Worm (Caenorhabditis elegans) whole organism, young adult: ENCODE results near the gene C42D8.9.

ENCODE experiments used
- B0019.2 ChIP-seq: fragments of 200-800 bp; sonication (Bioruptor generic); conservative IDR thresholded peaks from 2 replicates; pipeline ENCODE4 v1.3.6; 2022; ENCODE audit warnings: missing genetic modification reagents, missing genetic modification characterization, missing compliant biosample characterization
- B0035.1 ChIP-seq: sonication (generic microtip); optimal IDR thresholded peaks from 2 replicates; lab custom pipeline; 2016; ENCODE audit warnings: missing genetic modification characterization, mild to moderate bottlenecking, missing compliant biosample characterization, missing genotype, missing genetic modification reagents
- K12H6.12 ChIP-seq: fragments of 200-800 bp; sonication (Bioruptor generic); optimal IDR thresholded peaks from 2 replicates; lab custom pipeline; 2018; ENCODE audit warnings: mild to moderate bottlenecking, missing genetic modification characterization, missing compliant biosample characterization
- T26A5.8 ChIP-seq: sonication (generic microtip); optimal IDR thresholded peaks from 2 replicates; lab custom pipeline; 2016; ENCODE audit warnings: missing genetic modification characterization, missing compliant biosample characterization
- Y53F4B.3 ChIP-seq: fragments of 200-800 bp; sonication (Bioruptor generic); IDR thresholded peaks from 2 replicates; pipeline ENCODE4 v1.3.6; 2022; ENCODE audit warnings: missing genetic modification reagents, missing genetic modification characterization, missing compliant biosample characterization
- Y53G8AR.9 ChIP-seq: fragments of 200-800 bp; sonication (Bioruptor generic); conservative IDR thresholded peaks from 2 replicates; pipeline ENCODE4 v1.3.6; 2022; ENCODE audit warnings: missing genetic modification reagents, missing genetic modification characterization, missing compliant biosample characterization
- Y95B8A.8 ChIP-seq: fragments of 200-800 bp; sonication (Bioruptor generic); IDR thresholded peaks from 2 replicates; pipeline ENCODE4 v1.3.6; 2022; ENCODE audit warnings: missing genetic modification reagents, missing genetic modification characterization, missing compliant biosample characterization
- aptf-2 ChIP-seq: fragments of 200-800 bp; sonication (Bioruptor generic); conservative IDR thresholded peaks from 2 replicates; pipeline ENCODE4 v1.3.6; 2022; ENCODE audit warnings: missing genetic modification reagents, missing genetic modification characterization, missing compliant biosample characterization
- attf-3 ChIP-seq: fragments of 200-800 bp; sonication (Bioruptor generic); conservative IDR thresholded peaks from 2 replicates; pipeline ENCODE4 v1.3.6; 2022; ENCODE audit warnings: missing genetic modification reagents, missing genetic modification characterization, missing compliant biosample characterization
- attf-6 ChIP-seq: fragments of 200-800 bp; sonication (Bioruptor generic); IDR thresholded peaks from 2 replicates; pipeline ENCODE4 v1.3.6; 2022; ENCODE audit warnings: missing genetic modification reagents, missing genetic modification characterization, missing compliant biosample characterization
- bed-1 ChIP-seq: fragments of 200-800 bp; sonication (Bioruptor generic); IDR thresholded peaks from 2 replicates; pipeline ENCODE4 v1.3.6; 2022; ENCODE audit warnings: missing genetic modification reagents, missing genetic modification characterization, missing compliant biosample characterization
- ccch-3 ChIP-seq: fragments of 200-800 bp; sonication (Bioruptor generic); optimal IDR thresholded peaks from 2 replicates; lab custom pipeline; 2018; ENCODE audit warnings: mild to moderate bottlenecking, missing genetic modification characterization, missing compliant biosample characterization
- cebp-1 ChIP-seq, 2 experiments: fragments of 200-800 bp in 1 of 2; sonication (Bioruptor generic) in 1 of 2; sonication (generic microtip) in 1 of 2; IDR thresholded peaks in 1 of 2; optimal IDR thresholded peaks in 1 of 2; 2 replicates each; pipeline versions ENCODE4 v1.3.6 to Lab custom; 2017 to 2022; ENCODE audit warnings: missing compliant biosample characterization in 2 of 2, missing genetic modification characterization in 2 of 2, mild to moderate bottlenecking in 1 of 2, missing genetic modification reagents in 1 of 2, moderate library complexity in 1 of 2
- ceh-27 ChIP-seq: fragments of 200-800 bp; sonication (Bioruptor generic); optimal IDR thresholded peaks from 2 replicates; lab custom pipeline; 2018; ENCODE audit warnings: mild to moderate bottlenecking, missing genetic modification characterization, moderate library complexity, missing compliant biosample characterization
- ceh-40 ChIP-seq: fragments of 200-800 bp; sonication (Bioruptor generic); IDR thresholded peaks from 2 replicates; pipeline ENCODE4 v1.3.6; 2022; ENCODE audit warnings: missing genetic modification characterization, missing compliant biosample characterization
- him-1 ChIP-seq: sonication (generic microtip); optimal IDR thresholded peaks from 2 replicates; lab custom pipeline; 2016; ENCODE audit warnings: missing genotype, missing genetic modification reagents, missing genetic modification characterization, missing compliant biosample characterization
- hlh-12 ChIP-seq: sonication (generic microtip); optimal IDR thresholded peaks from 2 replicates; lab custom pipeline; 2016; ENCODE audit warnings: missing genetic modification characterization, missing compliant biosample characterization
- hlh-26 ChIP-seq: fragments of 200-800 bp; sonication (Bioruptor generic); conservative IDR thresholded peaks from 2 replicates; pipeline ENCODE4 v1.3.6; 2022; ENCODE audit warnings: missing genetic modification reagents, missing genetic modification characterization, missing compliant biosample characterization
- hmg-1.2 ChIP-seq: fragments of 200-800 bp; sonication (Bioruptor generic); IDR thresholded peaks from 2 replicates; pipeline ENCODE4 v1.3.6; 2022; ENCODE audit warnings: missing genetic modification reagents, missing genetic modification characterization, missing compliant biosample characterization
- let-607 ChIP-seq, 2 experiments: fragments of 200-800 bp in 1 of 2; sonication (Bioruptor generic) in 1 of 2; sonication (generic microtip) in 1 of 2; optimal IDR thresholded peaks; 2 replicates each; lab custom pipeline; 2016 to 2018; ENCODE audit warnings: mild to moderate bottlenecking in 2 of 2, missing compliant biosample characterization in 2 of 2, missing genetic modification characterization in 2 of 2, moderate library complexity in 2 of 2, missing genotype in 1 of 2
- lin-35 ChIP-seq, 3 experiments: fragments of 150-350 bp in 2 of 3; sonication (generic microtip) in 1 of 3; optimal IDR thresholded peaks; 2 replicates each; lab custom pipeline; 2014 to 2018; ENCODE audit warnings: missing biosample characterization in 3 of 3, missing genetic modification characterization in 3 of 3, missing genetic modification reagents in 3 of 3
- madf-10 ChIP-seq: sonication (generic microtip); optimal IDR thresholded peaks from 2 replicates; lab custom pipeline; 2016; ENCODE audit warnings: mild to moderate bottlenecking, missing genetic modification characterization, missing compliant biosample characterization
- mcd-1 ChIP-seq: fragments of 200-800 bp; sonication (Bioruptor generic); IDR thresholded peaks from 2 replicates; pipeline ENCODE4 v1.3.6; 2022; ENCODE audit warnings: missing genetic modification reagents, missing genetic modification characterization, missing compliant biosample characterization
- mxl-1 ChIP-seq: sonication (generic microtip); optimal IDR thresholded peaks from 2 replicates; lab custom pipeline; 2016; ENCODE audit warnings: missing genetic modification characterization, missing compliant biosample characterization
- nfyb-1 ChIP-seq: fragments of 200-800 bp; sonication (Bioruptor generic); IDR thresholded peaks from 2 replicates; pipeline ENCODE4 v1.3.6; 2022; ENCODE audit warnings: missing genetic modification reagents, missing genetic modification characterization, missing compliant biosample characterization
- nhr-27 ChIP-seq: fragments of 200-800 bp; sonication (Bioruptor generic); optimal IDR thresholded peaks from 2 replicates; lab custom pipeline; 2018; ENCODE audit warnings: mild to moderate bottlenecking, missing genetic modification characterization, moderate library complexity, missing compliant biosample characterization
- nhr-80 ChIP-seq: sonication (generic microtip); optimal IDR thresholded peaks from 2 replicates; lab custom pipeline; 2016; ENCODE audit warnings: missing genetic modification characterization, missing compliant biosample characterization
- pbrm-1 ChIP-seq: fragments of 200-800 bp; sonication (Bioruptor generic); IDR thresholded peaks from 2 replicates; pipeline ENCODE4 v1.3.6; 2022; ENCODE audit warnings: missing genetic modification reagents, missing genetic modification characterization, missing compliant biosample characterization
- rec-8 ChIP-seq, 2 experiments: sonication (generic microtip); optimal IDR thresholded peaks; 2 replicates each; lab custom pipeline; 2016; ENCODE audit warnings: mild to moderate bottlenecking in 2 of 2, missing genetic modification characterization in 2 of 2, missing genetic modification reagents in 2 of 2, missing genotype in 2 of 2, missing biosample characterization in 1 of 2, missing compliant biosample characterization in 1 of 2, moderate library complexity in 1 of 2
- rpc-1 ChIP-seq, 2 experiments: fragments of 150-350 bp in 1 of 2; sonication (generic microtip) in 1 of 2; optimal IDR thresholded peaks; 2 replicates each; lab custom pipeline; 2014 to 2018; ENCODE audit warnings: missing biosample characterization in 1 of 2, missing genetic modification characterization in 1 of 2, missing genetic modification reagents in 1 of 2, missing genotype in 1 of 2
- snpc-1.1 ChIP-seq: sonication (generic microtip); optimal IDR thresholded peaks from 2 replicates; lab custom pipeline; 2017; ENCODE audit warnings: missing genetic modification characterization, mild to moderate bottlenecking, missing compliant biosample characterization, antibody characterized with exemption, moderate library complexity, missing genotype, missing genetic modification reagents; ENCODE audit not compliant: insufficient read depth
- snpc-1.3 ChIP-seq: sonication (generic microtip); optimal IDR thresholded peaks from 2 replicates; lab custom pipeline; 2017; ENCODE audit warnings: missing genetic modification characterization, mild to moderate bottlenecking, missing compliant biosample characterization, antibody characterized with exemption, moderate library complexity, missing genotype, missing genetic modification reagents; ENCODE audit not compliant: insufficient read depth
- sptf-2 ChIP-seq: fragments of 200-800 bp; sonication (Bioruptor generic); optimal IDR thresholded peaks from 2 replicates; lab custom pipeline; 2018; ENCODE audit warnings: mild to moderate bottlenecking, missing genetic modification characterization, missing compliant biosample characterization
- unc-130 ChIP-seq: sonication (generic microtip); optimal IDR thresholded peaks from 2 replicates; lab custom pipeline; 2016; ENCODE audit warnings: missing genetic modification reagents, missing genetic modification characterization, missing compliant biosample characterization
- zfh-2 ChIP-seq: fragments of 200-800 bp; sonication (Bioruptor generic); conservative IDR thresholded peaks from 2 replicates; pipeline ENCODE4 v1.3.6; 2022; ENCODE audit warnings: missing genetic modification reagents, missing genetic modification characterization, missing compliant biosample characterization
- ztf-25 ChIP-seq: fragments of 200-800 bp; sonication (Bioruptor generic); IDR thresholded peaks from 2 replicates; pipeline ENCODE4 v1.3.6; 2022; ENCODE audit warnings: missing genetic modification reagents, missing genetic modification characterization, missing compliant biosample characterization
- ztf-26 ChIP-seq: sonication (generic microtip); optimal IDR thresholded peaks from 2 replicates; lab custom pipeline; 2017; ENCODE audit warnings: missing genetic modification characterization, missing compliant biosample characterization

The C42D8.9 gene

ce11 chrX:5073895-5074294 lies 32.9 kb downstream of the C42D8.9 start:
- TF ChIP-seq B0035.1 (tag; lab: Kevin White, UChicago) (no peak), attf-6 (no peak), lin-35 (GFP tag; optimal IDR thresholded peaks at IDR 0.05; lab: Kevin White, UChicago) (no peak), mcd-1 (no peak), nfyb-1 (GFP tag; lab: Robert Waterston, UW) (no peak), bed-1 (no peak), cebp-1 (GFP tag; IDR thresholded peaks at IDR 0.05; lab: Robert Waterston, UW) (no peak), cebp-1 (tag; optimal IDR thresholded peaks at IDR 0.05; lab: Kevin White, UChicago) (no peak), nhr-27 (tag; lab: Kevin White, UChicago) (no peak), Y95B8A.8 (GFP tag; lab: Robert Waterston, UW) (no peak), pbrm-1 (no peak), rec-8 (tag; optimal IDR thresholded peaks at IDR 0.05; lab: Kevin White, UChicago) (no peak)

- TF ChIP-seq ceh-40 (GFP tag; lab: Robert Waterston, UW) (no peak), attf-3 (GFP tag; lab: Robert Waterston, UW) (no peak), unc-130 (GFP tag; lab: Kevin White, UChicago) (no peak), hlh-26 (no peak), Y53F4B.3 (no peak), madf-10 (tag; lab: Kevin White, UChicago) (no peak), snpc-1.1 (tag; lab: Kevin White, UChicago) (no peak), ccch-3 (GFP tag; lab: Kevin White, UChicago) (no peak), T26A5.8 (tag; lab: Kevin White, UChicago) (no peak)
Measured at ce11 chrX:5071025-5071424, 35.8 kb downstream of the C42D8.9 start.

ce11 chrX:5067796-5068195 lies 39.0 kb downstream of the C42D8.9 start, which contains the start of gene clc-7:
Gene clc-7 (plus strand): TSS chrX:5068096.
- TF ChIP-seq attf-3 (GFP tag; lab: Robert Waterston, UW) = no peak
- TF ChIP-seq ztf-25 (GFP tag; lab: Robert Waterston, UW) = no peak
- no peak for TF ChIP-seq nhr-80 (tag; lab: Kevin White, UChicago)
- TF ChIP-seq ceh-27 (GFP tag; lab: Kevin White, UChicago) = no peak
- TF ChIP-seq mxl-1 = no peak
- TF ChIP-seq hlh-12 = no peak
- no peak for TF ChIP-seq Y53G8AR.9 (GFP tag; lab: Robert Waterston, UW)
- no peak for TF ChIP-seq him-1 (tag; lab: Kevin White, UChicago)
- no peak for TF ChIP-seq hmg-1.2 (GFP tag; lab: Robert Waterston, UW)
- no peak for TF ChIP-seq B0019.2 (GFP tag; lab: Robert Waterston, UW)
- TF ChIP-seq rpc-1 (optimal IDR thresholded peaks at IDR 0.05; lab: Kevin White, UChicago) = no peak
- no peak for TF ChIP-seq rpc-1 (tag; optimal IDR thresholded peaks at IDR 0.05; lab: Kevin White, UChicago)
- no peak for TF ChIP-seq T26A5.8 (tag; lab: Kevin White, UChicago)
- TF ChIP-seq snpc-1.3 = no peak
- TF ChIP-seq sptf-2 (GFP tag; lab: Kevin White, UChicago) = no peak
- TF ChIP-seq aptf-2 (GFP tag; lab: Robert Waterston, UW) = no peak
- TF ChIP-seq ztf-26 (tag; lab: Kevin White, UChicago) = no peak
- no peak for TF ChIP-seq zfh-2 (GFP tag; lab: Robert Waterston, UW)
- TF ChIP-seq bed-1 = no peak
- no peak for TF ChIP-seq K12H6.12 (tag; lab: Kevin White, UChicago)
- TF ChIP-seq let-607 (tag; optimal IDR thresholded peaks at IDR 0.05; lab: Kevin White, UChicago) = no peak
